Worm (Caenorhabditis elegans) whole organism, L2 larva: ENCODE data around the gene srg-42.

ENCODE experiments used
- C34F6.9 ChIP-seq: fragments of 150-350 bp; optimal IDR thresholded peaks from 2 replicates; lab custom pipeline; 2014; ENCODE audit warnings: missing biosample characterization, missing genetic modification characterization
- F13H6.1 ChIP-seq: sonication (generic microtip); optimal IDR thresholded peaks from 2 replicates; lab custom pipeline; 2016; ENCODE audit warnings: missing genetic modification characterization, missing compliant biosample characterization
- R02D3.7 ChIP-seq: fragments of 150-350 bp; optimal IDR thresholded peaks from 2 replicates; lab custom pipeline; 2014; ENCODE audit warnings: missing biosample characterization, missing genetic modification characterization
- Y55F3AM.14 ChIP-seq: fragments of 200-800 bp; sonication (Bioruptor generic); optimal IDR thresholded peaks from 2 replicates; lab custom pipeline; 2018; ENCODE audit warnings: mild to moderate bottlenecking, missing genetic modification characterization, missing compliant biosample characterization
- aly-2 ChIP-seq: fragments of 150-350 bp; optimal IDR thresholded peaks from 2 replicates; lab custom pipeline; 2014; ENCODE audit warnings: missing biosample characterization, missing genetic modification characterization
- blmp-1 ChIP-seq: sonication (generic microtip); optimal IDR thresholded peaks from 2 replicates; lab custom pipeline; 2017; ENCODE audit warnings: missing genetic modification characterization, mild to moderate bottlenecking, missing compliant biosample characterization, antibody characterized with exemption, moderate library complexity; ENCODE audit not compliant: insufficient read depth
- ceh-16 ChIP-seq: fragments of 150-350 bp; optimal IDR thresholded peaks from 2 replicates; lab custom pipeline; 2014; ENCODE audit warnings: missing biosample characterization, missing genetic modification characterization
- ceh-82 ChIP-seq: fragments of 150-350 bp; optimal IDR thresholded peaks from 2 replicates; lab custom pipeline; 2014; ENCODE audit warnings: missing biosample characterization, missing genetic modification characterization
- crh-2 ChIP-seq: sonication (generic microtip); optimal IDR thresholded peaks from 2 replicates; lab custom pipeline; 2017; ENCODE audit warnings: missing biosample characterization, missing genetic modification characterization
- dmd-4 ChIP-seq: sonication (generic microtip); optimal IDR thresholded peaks from 2 replicates; lab custom pipeline; 2017; ENCODE audit warnings: missing biosample characterization, missing genetic modification characterization
- egl-27 ChIP-seq: sonication (generic microtip); optimal IDR thresholded peaks from 3 replicates; lab custom pipeline; 2017; ENCODE audit warnings: missing biosample characterization, missing genetic modification reagents, missing genetic modification characterization
- elt-1 ChIP-seq: fragments of 150-350 bp; optimal IDR thresholded peaks from 2 replicates; lab custom pipeline; 2014; ENCODE audit warnings: missing biosample characterization, missing genetic modification characterization
- gmeb-1 ChIP-seq: fragments of 150-350 bp; optimal IDR thresholded peaks from 2 replicates; lab custom pipeline; 2014; ENCODE audit warnings: missing biosample characterization, missing genetic modification characterization
- lin-11 ChIP-seq: fragments of 150-350 bp; sonication (generic microtip); optimal IDR thresholded peaks from 2 replicates; lab custom pipeline; 2014; ENCODE audit warnings: missing biosample characterization, missing genetic modification characterization, inconsistent platforms, mixed read lengths
- lin-13 ChIP-seq: fragments of 150-350 bp; optimal IDR thresholded peaks from 2 replicates; lab custom pipeline; 2014; ENCODE audit warnings: missing biosample characterization, missing genetic modification reagents, missing genetic modification characterization
- lsy-2 ChIP-seq, 2 experiments: fragments of 150-350 bp in 1 of 2; sonication (generic microtip) in 1 of 2; optimal IDR thresholded peaks; 2 replicates each; lab custom pipeline; 2014 to 2017; ENCODE audit warnings: missing biosample characterization in 2 of 2, missing genetic modification characterization in 2 of 2
- nhr-10 ChIP-seq: sonication (generic microtip); optimal IDR thresholded peaks from 2 replicates; lab custom pipeline; 2017; ENCODE audit warnings: missing biosample characterization, missing genetic modification characterization
- nhr-11 ChIP-seq: fragments of 150-350 bp; optimal IDR thresholded peaks from 2 replicates; lab custom pipeline; 2014; ENCODE audit warnings: missing biosample characterization, missing genetic modification characterization
- nhr-12 ChIP-seq: fragments of 150-350 bp; optimal IDR thresholded peaks from 2 replicates; lab custom pipeline; 2014; ENCODE audit warnings: missing biosample characterization, missing genetic modification characterization
- nhr-129 ChIP-seq: fragments of 150-350 bp; optimal IDR thresholded peaks from 2 replicates; lab custom pipeline; 2014; ENCODE audit warnings: missing biosample characterization, missing genetic modification characterization
- nhr-25 ChIP-seq: fragments of 150-350 bp; sonication (generic microtip); optimal IDR thresholded peaks from 3 replicates; lab custom pipeline; 2014; ENCODE audit warnings: missing biosample characterization, missing genetic modification characterization
- nhr-77 ChIP-seq: fragments of 150-350 bp; optimal IDR thresholded peaks from 2 replicates; lab custom pipeline; 2014; ENCODE audit warnings: missing biosample characterization, missing genetic modification characterization
- peb-1 ChIP-seq: fragments of 150-350 bp; optimal IDR thresholded peaks from 2 replicates; lab custom pipeline; 2014; ENCODE audit warnings: missing biosample characterization, missing genetic modification characterization
- sem-4 ChIP-seq: fragments of 150-350 bp; optimal IDR thresholded peaks from 2 replicates; lab custom pipeline; 2014; ENCODE audit warnings: missing biosample characterization, missing genetic modification reagents, missing genetic modification characterization
- skn-1 ChIP-seq: sonication (generic microtip); optimal IDR thresholded peaks from 2 replicates; lab custom pipeline; 2017; ENCODE audit warnings: missing biosample characterization, missing genetic modification characterization
- sma-3 ChIP-seq: sonication (generic microtip); optimal IDR thresholded peaks from 2 replicates; lab custom pipeline; 2016; ENCODE audit warnings: missing genetic modification reagents, missing genetic modification characterization, missing compliant biosample characterization
- sma-9 ChIP-seq, 2 experiments: fragments of 150-350 bp in 1 of 2; sonication (generic microtip) in 1 of 2; optimal IDR thresholded peaks; 2 replicates each; lab custom pipeline; 2014 to 2016; ENCODE audit warnings: missing genetic modification characterization in 2 of 2, mild to moderate bottlenecking in 1 of 2, missing biosample characterization in 1 of 2, missing compliant biosample characterization in 1 of 2, missing genetic modification reagents in 1 of 2, moderate library complexity in 1 of 2
- snpc-4 ChIP-seq: fragments of 150-350 bp; optimal IDR thresholded peaks from 2 replicates; lab custom pipeline; 2014; ENCODE audit warnings: missing biosample characterization, missing genetic modification characterization
- unc-62 ChIP-seq: fragments of 150-350 bp; optimal IDR thresholded peaks from 2 replicates; lab custom pipeline; 2014; ENCODE audit warnings: missing biosample characterization, missing genetic modification reagents, missing genetic modification characterization
- zag-1 ChIP-seq: fragments of 150-350 bp; optimal IDR thresholded peaks from 2 replicates; lab custom pipeline; 2014; ENCODE audit warnings: missing biosample characterization, missing genetic modification characterization
- ztf-1 ChIP-seq: fragments of 200-800 bp; sonication (Bioruptor generic); conservative IDR thresholded peaks from 2 replicates; pipeline ENCODE4 v1.3.6; 2022; ENCODE audit warnings: missing genetic modification characterization, missing compliant biosample characterization
- ztf-11 ChIP-seq: sonication (generic microtip); optimal IDR thresholded peaks from 2 replicates; lab custom pipeline; 2017; ENCODE audit warnings: missing biosample characterization, missing genetic modification characterization
- ztf-4 ChIP-seq: fragments of 150-350 bp; optimal IDR thresholded peaks from 2 replicates; lab custom pipeline; 2014; ENCODE audit warnings: missing biosample characterization, missing genetic modification characterization

The srg-42 gene

DNA sequence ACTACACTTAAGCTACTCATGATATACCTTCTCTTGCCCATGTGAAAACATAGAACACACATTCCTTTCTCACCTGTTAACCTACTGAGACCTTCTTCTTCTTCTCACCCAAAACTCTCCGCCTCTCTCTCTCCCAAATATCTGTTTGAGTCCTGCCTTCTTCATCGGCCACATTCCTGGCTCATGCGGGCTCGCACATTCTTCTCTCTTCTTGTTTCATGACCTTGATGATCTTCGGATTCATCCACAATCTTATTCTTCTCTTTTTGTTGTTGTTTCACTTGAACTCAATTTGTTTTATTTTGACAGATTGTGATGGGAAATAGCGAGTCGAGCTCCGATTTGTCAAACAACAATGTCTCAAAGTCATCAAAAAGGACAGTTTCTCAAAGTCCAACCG is 14.1 kb upstream of the srg-42 start, which contains the start of gene T19C4.5:
TSS of gene T19C4.5 (plus strand) at position 308 of the 400 bp plus-strand sequence.
- no peak for TF ChIP-seq blmp-1
- peak; percentile 16 for TF ChIP-seq C34F6.9 (tag; lab: Kevin White, UChicago)
- TF ChIP-seq ceh-82 = no peak
- TF ChIP-seq F13H6.1 (tag; lab: Kevin White, UChicago) = peak; percentile 6
- peak; percentile 16 for TF ChIP-seq nhr-129

DNA sequence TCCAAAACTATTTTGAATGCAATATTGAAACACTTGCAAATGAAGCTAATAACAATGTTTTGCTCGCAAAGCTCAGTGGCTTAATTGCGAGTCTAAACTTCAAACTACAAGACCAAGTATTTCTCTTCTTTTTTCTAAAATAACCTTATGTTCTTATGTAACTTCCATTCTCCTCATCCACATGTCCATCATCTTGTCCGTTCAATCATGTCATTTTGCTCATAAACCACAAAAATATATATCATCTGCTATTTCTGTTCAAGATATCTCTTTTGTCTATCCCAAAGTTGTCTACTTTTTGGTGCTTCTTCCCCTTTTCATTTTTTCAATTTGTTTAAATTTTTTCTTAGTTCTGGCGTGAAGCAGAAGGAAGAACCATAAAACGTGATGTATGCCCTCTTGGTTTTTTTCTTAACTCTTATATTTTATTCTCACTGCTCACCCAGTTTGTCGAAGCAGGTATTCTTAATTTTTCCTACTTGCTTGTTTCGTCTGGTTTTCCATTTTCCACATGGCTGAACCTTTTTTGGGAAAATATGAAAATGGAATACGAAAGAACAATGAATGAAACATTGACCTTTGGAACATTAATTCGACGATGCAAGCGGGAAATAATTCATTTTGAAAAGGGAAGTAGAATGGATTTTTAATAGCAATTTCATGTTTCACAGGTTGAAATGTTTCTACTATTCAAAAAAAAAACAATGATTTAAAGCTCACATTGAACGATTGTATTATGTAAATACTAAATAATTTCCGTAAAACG is 12.9 kb upstream of the srg-42 start:
- TF ChIP-seq R02D3.7 (tag; lab: Kevin White, UChicago) (no peak), snpc-4 (no peak), dmd-4 (tag; lab: Kevin White, UChicago) (no peak), ztf-4 (tag; lab: Kevin White, UChicago) (no peak), ceh-16 (tag; lab: Kevin White, UChicago) (no peak), nhr-10 (no peak), crh-2 (no peak), nhr-25 (tag; lab: Kevin White, UChicago) (no peak), ztf-11 (tag; lab: Kevin White, UChicago) (no peak), sma-3 (no peak), Y55F3AM.14 (GFP tag; lab: Kevin White, UChicago) (no peak), egl-27 (tag; lab: Kevin White, UChicago) (no peak), elt-1 (tag; lab: Kevin White, UChicago) (no peak)

DNA sequence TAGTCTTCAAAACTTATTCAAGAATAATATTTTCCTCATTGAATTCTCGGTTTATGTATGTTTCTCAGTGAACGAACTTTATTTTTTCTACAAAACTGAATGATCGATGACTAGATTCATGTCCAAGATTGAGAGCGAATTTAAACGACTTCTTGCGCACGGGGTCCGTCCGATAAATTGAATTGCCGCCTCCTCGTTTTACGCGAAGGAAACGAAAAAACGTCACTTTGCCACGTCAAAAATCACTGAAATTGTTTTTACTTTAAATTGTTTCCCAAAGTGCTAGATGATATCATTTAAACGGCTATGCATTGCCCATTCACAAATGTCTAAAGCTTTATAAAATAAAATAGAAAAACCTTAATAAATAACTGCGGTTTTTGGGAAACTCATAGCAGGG is 9.9 kb upstream of the srg-42 start:
- no peak for TF ChIP-seq ztf-1
- no peak for TF ChIP-seq zag-1 (tag; lab: Kevin White, UChicago)
- peak; percentile 9 for TF ChIP-seq sem-4 (tag; lab: Kevin White, UChicago)
- TF ChIP-seq, all 48 proteins: peak for 1

DNA sequence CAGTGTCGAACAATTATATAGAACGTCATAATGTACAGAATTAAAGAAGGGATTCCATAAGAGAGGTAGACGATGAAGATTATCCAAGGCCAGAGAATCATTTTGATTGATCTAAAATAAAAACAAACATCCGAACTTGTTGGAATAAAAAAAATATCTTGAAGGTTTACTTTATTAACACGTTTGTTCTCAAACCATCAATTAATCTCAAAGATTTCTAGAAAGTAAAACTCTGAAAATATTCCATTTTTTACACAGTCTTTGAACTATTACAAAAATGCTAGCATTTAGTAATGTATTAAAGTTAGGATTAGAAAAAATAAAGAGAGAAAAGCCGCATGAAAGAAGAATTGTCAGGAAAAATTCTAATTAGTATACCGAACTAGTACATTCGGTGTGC is 6.6 kb upstream of the srg-42 start, which contains the start of gene srg-40:
TSS of gene srg-40 (minus strand) at position 101 of the 400 bp plus-strand sequence.
- TF ChIP-seq lin-11 (tag; lab: Kevin White, UChicago) = no peak
- TF ChIP-seq nhr-12 (tag; lab: Kevin White, UChicago) = no peak
- no peak for TF ChIP-seq peb-1
- no peak for TF ChIP-seq sma-9 (GFP tag; optimal IDR thresholded peaks at IDR 0.05; lab: Kevin White, UChicago)
- TF ChIP-seq sma-9 (tag; optimal IDR thresholded peaks at IDR 0.05; lab: Kevin White, UChicago) = no peak
- no peak for TF ChIP-seq aly-2 (tag; lab: Kevin White, UChicago)
- TF ChIP-seq gmeb-1 (tag; lab: Kevin White, UChicago) = no peak

DNA sequence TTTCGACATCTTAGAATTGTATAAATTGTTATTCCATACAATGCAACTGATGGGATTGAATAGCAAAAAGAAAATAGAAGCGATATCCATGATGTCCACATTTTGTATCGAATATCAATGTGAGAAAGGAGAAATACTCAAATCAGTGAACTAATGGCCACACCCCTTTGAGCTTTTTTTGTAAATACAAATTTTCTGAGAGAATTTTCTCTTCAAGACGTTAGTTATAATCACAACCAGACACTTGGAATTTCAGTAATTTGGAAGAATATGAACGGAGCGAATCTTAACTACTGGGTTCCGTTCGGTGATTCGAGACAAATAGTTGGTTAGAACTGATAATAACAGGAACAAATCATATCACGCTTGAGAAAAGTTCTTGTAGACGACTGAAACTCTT is 3.9 kb upstream of the srg-42 start, which contains the start of gene srg-41:
TSS of gene srg-41 (minus strand) at position 101 of the 400 bp plus-strand sequence.
- no peak for TF ChIP-seq ceh-82
- no peak for TF ChIP-seq lsy-2 (tag; optimal IDR thresholded peaks at IDR 0.05; lab: Kevin White, UChicago)
- TF ChIP-seq ztf-4 (tag; lab: Kevin White, UChicago) = no peak
- TF ChIP-seq skn-1 (tag; lab: Kevin White, UChicago) = no peak
- TF ChIP-seq sma-3 = no peak
- no peak for TF ChIP-seq nhr-11 (tag; lab: Kevin White, UChicago)
- no peak for TF ChIP-seq unc-62 (GFP tag; lab: Kevin White, UChicago)
- TF ChIP-seq lin-13 (GFP tag; lab: Kevin White, UChicago) = no peak

DNA sequence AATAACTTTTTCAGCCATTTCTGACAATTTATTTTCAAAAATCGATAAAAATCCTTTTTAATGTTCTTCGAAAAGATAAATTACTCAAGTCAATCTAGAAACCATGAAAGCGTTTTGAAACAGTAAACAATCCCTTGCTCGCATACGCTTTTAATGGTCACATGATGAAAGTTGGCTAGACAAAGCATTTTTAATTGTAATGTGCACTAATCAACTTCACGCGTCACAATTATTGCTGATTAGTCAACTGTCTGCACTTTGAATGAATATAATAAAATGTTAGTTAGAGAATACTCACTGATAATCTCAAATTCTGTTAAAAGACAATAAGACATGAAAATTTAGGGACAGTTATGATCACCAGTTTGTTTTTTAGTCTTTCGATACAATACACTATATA is 1.3 kb downstream of the srg-42 start:
- TF ChIP-seq crh-2 = no peak
- no peak for TF ChIP-seq nhr-77
